Worm (Caenorhabditis elegans): ENCODE results near the gene ubc-15.

DNA sequence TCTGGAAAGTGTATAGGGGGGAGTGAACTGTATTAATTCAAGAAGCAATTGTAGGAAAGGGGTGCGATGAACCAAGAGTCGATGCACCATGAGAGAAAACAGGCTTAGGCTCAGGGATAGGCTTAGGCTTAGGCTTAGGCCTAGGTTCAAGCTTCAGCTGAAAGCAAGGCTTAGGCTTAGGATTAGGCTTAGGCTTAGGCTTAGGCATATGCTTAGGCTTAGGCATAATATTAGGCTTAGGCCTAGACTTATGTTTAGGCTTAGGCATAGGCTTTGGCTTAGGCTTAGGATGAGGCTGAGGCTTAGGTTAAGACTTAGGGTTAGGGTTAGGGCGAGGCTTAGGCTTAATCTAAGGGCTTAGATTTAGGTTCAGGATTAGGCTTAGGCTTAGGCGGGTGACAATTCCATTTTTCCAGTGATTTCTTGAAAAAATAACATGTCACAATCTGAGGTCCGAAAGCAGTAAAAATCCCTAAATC is 50.8 kb downstream of the ubc-15 start:
- no peak for TF ChIP-seq lin-38 (GFP tag; IDR thresholded peaks at IDR 0.05)
- no peak for TF ChIP-seq dmd-8 (GFP tag; IDR thresholded peaks at IDR 0.05)
- no peak for TF ChIP-seq zfp-3 (GFP tag; conservative IDR thresholded peaks at IDR 0.05)
- TF ChIP-seq nhr-77 (tag; optimal IDR thresholded peaks at IDR 0.05): no peak
- no peak for TF ChIP-seq nhr-237 (tag; optimal IDR thresholded peaks at IDR 0.05)
- no peak for TF ChIP-seq aly-2 (tag; optimal IDR thresholded peaks at IDR 0.05)
- TF ChIP-seq madf-9 (GFP tag; conservative IDR thresholded peaks at IDR 0.05): no peak
- TF ChIP-seq ama-1 (optimal IDR thresholded peaks at IDR 0.05): no peak
- no peak for TF ChIP-seq ztf-11 (tag; optimal IDR thresholded peaks at IDR 0.05)
